Worm (Caenorhabditis elegans) whole organism, late embryonic: ENCODE data around the gene srbc-63.

Experiments
- C08G9.2 ChIP-seq: sonication (generic microtip); optimal IDR thresholded peaks from 2 replicates; lab custom pipeline; 2016; ENCODE audit warnings: mild to moderate bottlenecking, missing genetic modification characterization, moderate library complexity, missing compliant biosample characterization
- C38D4.7 ChIP-seq: fragments of 200-800 bp; sonication (Bioruptor generic); optimal IDR thresholded peaks from 2 replicates; lab custom pipeline; 2018; ENCODE audit warnings: mild to moderate bottlenecking, missing genetic modification characterization, moderate library complexity, missing compliant biosample characterization
- K02D7.2 ChIP-seq: sonication (generic microtip); optimal IDR thresholded peaks from 2 replicates; lab custom pipeline; 2017; ENCODE audit warnings: mild to moderate bottlenecking, missing genetic modification characterization, missing compliant biosample characterization
- ahr-1 ChIP-seq: sonication (generic microtip); optimal IDR thresholded peaks from 2 replicates; lab custom pipeline; 2016; ENCODE audit warnings: missing genetic modification characterization, missing compliant biosample characterization
- ceh-18 ChIP-seq: sonication (generic microtip); optimal IDR thresholded peaks from 2 replicates; lab custom pipeline; 2016; ENCODE audit warnings: missing genetic modification characterization, missing compliant biosample characterization
- ceh-19 ChIP-seq: fragments of 200-800 bp; sonication (Bioruptor generic); optimal IDR thresholded peaks from 2 replicates; lab custom pipeline; 2018; ENCODE audit warnings: mild to moderate bottlenecking, missing genetic modification characterization, missing compliant biosample characterization
- ceh-2 ChIP-seq: sonication (generic microtip); optimal IDR thresholded peaks from 2 replicates; lab custom pipeline; 2016; ENCODE audit warnings: missing genotype, missing genetic modification characterization, missing compliant biosample characterization
- ceh-30 ChIP-seq: fragments of 150-350 bp; optimal IDR thresholded peaks from 2 replicates; lab custom pipeline; 2014; ENCODE audit warnings: missing biosample characterization, missing genetic modification characterization
- ceh-31 ChIP-seq: sonication (generic microtip); optimal IDR thresholded peaks from 2 replicates; lab custom pipeline; 2016; ENCODE audit warnings: missing genetic modification characterization, missing compliant biosample characterization
- ceh-45 ChIP-seq: fragments of 200-800 bp; sonication (Bioruptor generic); IDR thresholded peaks from 2 replicates; pipeline ENCODE4 v1.3.6; 2022; ENCODE audit warnings: missing genetic modification reagents, missing genetic modification characterization, missing compliant biosample characterization
- che-1 ChIP-seq: sonication (generic microtip); optimal IDR thresholded peaks from 2 replicates; lab custom pipeline; 2016; ENCODE audit warnings: mild to moderate bottlenecking, missing genetic modification characterization, missing compliant biosample characterization
- dmd-4 ChIP-seq: sonication (generic microtip); optimal IDR thresholded peaks from 2 replicates; lab custom pipeline; 2016; ENCODE audit warnings: borderline replicate concordance, missing genetic modification characterization, missing compliant biosample characterization
- elt-2 ChIP-seq: sonication (generic microtip); optimal IDR thresholded peaks from 2 replicates; lab custom pipeline; 2016; ENCODE audit warnings: missing genetic modification reagents, missing genetic modification characterization, missing compliant biosample characterization
- elt-4 ChIP-seq: sonication (generic microtip); optimal IDR thresholded peaks from 2 replicates; lab custom pipeline; 2016; ENCODE audit warnings: missing genetic modification characterization, missing compliant biosample characterization
- gmeb-2 ChIP-seq: sonication (generic microtip); optimal IDR thresholded peaks from 2 replicates; lab custom pipeline; 2016; ENCODE audit warnings: missing genetic modification characterization, inconsistent platforms, missing compliant biosample characterization
- hlh-8 ChIP-seq: sonication (generic microtip); optimal IDR thresholded peaks from 2 replicates; lab custom pipeline; 2016; ENCODE audit warnings: missing genotype, missing genetic modification characterization, missing compliant biosample characterization
- lim-6 ChIP-seq: sonication (generic microtip); optimal IDR thresholded peaks from 2 replicates; lab custom pipeline; 2016; ENCODE audit warnings: missing genetic modification characterization, missing compliant biosample characterization
- nfya-1 ChIP-seq: sonication (generic microtip); optimal IDR thresholded peaks from 2 replicates; lab custom pipeline; 2017; ENCODE audit warnings: missing genetic modification characterization, mild to moderate bottlenecking, missing compliant biosample characterization, antibody characterized with exemption, moderate library complexity
- pag-3 ChIP-seq: sonication (generic microtip); optimal IDR thresholded peaks from 2 replicates; lab custom pipeline; 2016; ENCODE audit warnings: missing compliant biosample characterization, missing genetic modification characterization, borderline replicate concordance
- pat-9 ChIP-seq: fragments of 200-800 bp; sonication (Bioruptor generic); optimal IDR thresholded peaks from 2 replicates; lab custom pipeline; 2018; ENCODE audit warnings: mild to moderate bottlenecking, missing genetic modification characterization, moderate library complexity, missing compliant biosample characterization
- pax-1 ChIP-seq: fragments of 150-350 bp; optimal IDR thresholded peaks from 2 replicates; lab custom pipeline; 2014; ENCODE audit warnings: missing biosample characterization, missing genetic modification characterization
- pha-2 ChIP-seq: sonication (generic microtip); optimal IDR thresholded peaks from 2 replicates; lab custom pipeline; 2017; ENCODE audit warnings: mild to moderate bottlenecking, missing genetic modification characterization, missing compliant biosample characterization
- pqm-1 ChIP-seq: sonication (generic microtip); optimal IDR thresholded peaks from 2 replicates; lab custom pipeline; 2016; ENCODE audit warnings: missing genetic modification characterization, missing compliant biosample characterization
- pros-1 ChIP-seq: fragments of 150-350 bp; optimal IDR thresholded peaks from 2 replicates; lab custom pipeline; 2014; ENCODE audit warnings: missing biosample characterization, missing genetic modification reagents, missing genetic modification characterization
- ref-2 ChIP-seq: sonication (generic microtip); optimal IDR thresholded peaks from 2 replicates; lab custom pipeline; 2016; ENCODE audit warnings: missing genetic modification characterization, missing compliant biosample characterization
- sox-4 ChIP-seq: sonication (generic microtip); optimal IDR thresholded peaks from 2 replicates; lab custom pipeline; 2017; ENCODE audit warnings: mild to moderate bottlenecking, missing genetic modification characterization, inconsistent platforms, missing compliant biosample characterization
- syd-9 ChIP-seq: sonication (generic microtip); optimal IDR thresholded peaks from 2 replicates; lab custom pipeline; 2016; ENCODE audit warnings: mild to moderate bottlenecking, missing genetic modification characterization, moderate library complexity, missing compliant biosample characterization
- tbx-2 ChIP-seq: sonication (generic microtip); optimal IDR thresholded peaks from 2 replicates; lab custom pipeline; 2016; ENCODE audit warnings: missing genetic modification characterization, missing compliant biosample characterization
- tbx-7 ChIP-seq: sonication (generic microtip); optimal IDR thresholded peaks from 2 replicates; lab custom pipeline; 2016; ENCODE audit warnings: missing genotype, missing genetic modification characterization, missing compliant biosample characterization
- ttx-3 ChIP-seq: sonication (generic microtip); optimal IDR thresholded peaks from 2 replicates; lab custom pipeline; 2016; ENCODE audit warnings: missing genetic modification reagents, missing genetic modification characterization, missing compliant biosample characterization
- unc-42 ChIP-seq: sonication (generic microtip); optimal IDR thresholded peaks from 2 replicates; lab custom pipeline; 2016; ENCODE audit warnings: missing genotype, missing genetic modification characterization, missing compliant biosample characterization
- unc-55 ChIP-seq: sonication (generic microtip); optimal IDR thresholded peaks from 2 replicates; lab custom pipeline; 2017; ENCODE audit warnings: missing biosample characterization, missing genetic modification reagents, missing genetic modification characterization
- zip-5 ChIP-seq: sonication (generic microtip); optimal IDR thresholded peaks from 2 replicates; lab custom pipeline; 2016; ENCODE audit warnings: missing genetic modification characterization, missing compliant biosample characterization
- ztf-16 ChIP-seq: sonication (generic microtip); optimal IDR thresholded peaks from 2 replicates; lab custom pipeline; 2017; ENCODE audit warnings: missing genetic modification characterization, missing compliant biosample characterization

srbc-63 gene

DNA sequence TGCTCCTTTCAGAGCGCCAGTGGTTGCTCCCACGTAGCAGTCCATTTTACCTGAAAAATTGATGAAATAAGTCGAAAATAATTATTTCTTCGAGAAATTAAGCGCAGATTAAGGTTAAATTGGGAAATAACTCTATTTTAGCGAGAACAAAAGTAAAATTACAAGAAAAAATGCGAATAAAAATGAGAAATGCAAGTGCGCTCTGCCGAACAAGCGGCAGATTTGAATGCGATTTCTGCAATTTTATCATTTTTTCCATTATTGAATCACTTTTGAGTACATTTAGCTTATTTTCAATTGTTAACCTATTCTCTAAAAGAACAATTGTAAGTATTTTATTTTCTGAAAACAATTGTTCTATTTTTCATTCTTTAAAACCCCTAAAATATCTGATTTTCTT, 17.6 kb downstream of the srbc-63 start, which contains the start of gene T06E6.1:
TSS of gene T06E6.1 (minus strand) at position 56 of the 400 bp plus-strand sequence.
- TF ChIP-seq syd-9 (tag; lab: Kevin White, UChicago) (no peak), lim-6 (tag; lab: Kevin White, UChicago) (no peak), tbx-7 (no peak), ahr-1 (tag; lab: Kevin White, UChicago) (no peak), hlh-8 (no peak)

DNA sequence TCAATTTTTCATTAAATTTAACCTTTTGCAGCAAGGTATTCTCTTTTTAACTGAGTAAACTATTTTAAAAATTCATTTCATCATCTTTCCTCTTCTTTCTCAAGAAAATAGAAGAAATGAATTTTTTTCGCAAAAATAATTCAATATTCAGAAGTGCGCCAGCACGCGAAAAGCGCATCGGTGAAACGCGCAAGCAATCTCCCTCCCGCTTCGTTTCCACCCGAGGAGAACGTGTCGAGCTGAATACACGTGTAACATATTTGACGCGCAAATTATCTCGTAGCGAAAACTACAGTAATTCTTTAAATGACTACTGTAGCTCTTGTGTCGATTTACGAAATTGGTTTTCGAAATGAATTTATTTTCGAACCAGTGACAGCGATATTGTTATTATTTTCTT, 20.5 kb downstream of the srbc-63 start:
- TF ChIP-seq unc-42 (tag; lab: Kevin White, UChicago) (peak; percentile 17), ceh-45 (no peak)

DNA sequence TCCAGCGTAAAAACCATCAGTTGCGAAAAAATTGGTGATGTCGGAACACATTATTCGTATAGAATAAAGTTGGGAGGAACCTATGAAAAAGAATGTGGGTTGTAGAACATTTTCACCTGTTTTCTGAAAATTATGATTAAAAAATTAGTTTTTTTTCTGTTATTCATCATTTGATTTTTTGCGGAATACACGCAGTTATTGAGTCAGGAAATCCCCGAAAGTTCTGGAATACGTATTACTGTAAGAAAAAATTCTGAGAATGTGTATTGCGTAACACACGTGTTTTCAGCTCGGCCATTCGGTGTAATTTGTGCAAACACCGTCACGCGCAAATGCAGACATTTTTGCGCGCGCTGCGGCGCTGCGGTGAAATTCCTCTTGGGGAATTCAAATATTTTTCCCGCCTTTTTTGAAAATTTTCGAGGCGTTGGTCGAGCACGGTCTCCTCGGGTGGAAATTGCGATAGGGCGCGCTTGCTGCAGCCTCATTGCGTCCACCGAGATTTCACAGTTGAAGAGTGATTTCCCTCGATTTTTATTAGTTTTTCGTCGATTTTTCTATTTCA, 23.6 kb downstream of the srbc-63 start, which contains the start of gene srh-170:
TSS of gene srh-170 (minus strand) at position 51 of the 565 bp plus-strand sequence.
- TF ChIP-seq tbx-2 (no peak), syd-9 (tag; lab: Kevin White, UChicago) (no peak), elt-2 (tag; lab: Kevin White, UChicago) (peak; percentile 7), zip-5 (tag; lab: Kevin White, UChicago) (no peak), ceh-18 (tag; lab: Kevin White, UChicago) (no peak)

DNA sequence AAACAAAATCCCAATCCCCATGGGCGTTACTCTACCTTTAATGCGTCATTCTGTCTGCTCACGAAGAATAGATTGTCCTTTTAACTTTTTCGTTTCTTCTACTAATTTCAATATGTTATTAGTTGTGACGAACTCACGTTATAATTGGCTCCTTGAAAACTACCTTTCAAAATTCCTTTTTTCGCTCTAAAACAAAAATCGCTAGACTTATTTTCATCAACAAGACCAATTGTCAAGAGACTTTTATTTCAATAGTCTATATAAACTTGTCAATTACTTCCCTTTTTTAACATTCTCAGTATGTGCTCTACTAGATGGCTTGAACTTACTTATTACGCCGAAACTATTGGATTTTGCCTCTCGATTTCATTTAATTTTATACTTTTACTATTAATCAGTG, 27.8 kb downstream of the srbc-63 start, which contains the start of gene str-102:
TSS of gene str-102 (plus strand) at position 301 of the 400 bp plus-strand sequence.
- TF ChIP-seq pax-1 (tag; lab: Kevin White, UChicago) (no peak), elt-4 (no peak), ceh-18 (tag; lab: Kevin White, UChicago) (no peak), unc-42 (tag; lab: Kevin White, UChicago) (no peak), ref-2 (tag; lab: Kevin White, UChicago) (no peak), unc-55 (GFP tag; lab: Kevin White, UChicago) (no peak), sox-4 (tag; lab: Kevin White, UChicago) (no peak), pqm-1 (no peak), ztf-16 (no peak), ttx-3 (tag; lab: Kevin White, UChicago) (no peak), elt-2 (tag; lab: Kevin White, UChicago) (no peak), ceh-19 (GFP tag; lab: Kevin White, UChicago) (no peak), nfya-1 (no peak), pros-1 (tag; lab: Kevin White, UChicago) (no peak), gmeb-2 (tag; lab: Kevin White, UChicago) (no peak), ceh-2 (no peak), K02D7.2 (tag; lab: Kevin White, UChicago) (no peak)

DNA sequence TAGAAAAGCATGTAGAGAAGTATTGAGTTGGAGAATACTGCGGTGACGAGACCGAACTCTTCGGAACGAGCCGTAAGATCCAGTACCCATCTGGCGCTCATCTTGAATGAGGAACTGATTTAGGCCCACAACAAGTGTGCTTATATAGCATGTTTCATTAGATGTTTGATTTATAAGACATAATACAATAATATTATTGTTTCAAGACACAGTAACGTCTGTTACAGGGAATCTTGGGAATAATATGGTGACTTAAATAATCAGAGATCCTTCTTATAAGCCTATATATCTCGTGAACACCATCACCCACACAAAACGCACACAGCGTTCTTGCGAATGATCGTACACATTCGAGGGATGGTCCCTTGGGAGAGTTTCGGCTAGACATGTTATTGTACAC, 28.8 kb downstream of the srbc-63 start, which contains the start of gene str-88:
TSS of gene str-88 (minus strand) at position 101 of the 400 bp plus-strand sequence.
- TF ChIP-seq pat-9 (tag; lab: Kevin White, UChicago) (no peak), ceh-30 (tag; lab: Kevin White, UChicago) (no peak), pha-2 (tag; lab: Kevin White, UChicago) (no peak), unc-55 (GFP tag; lab: Kevin White, UChicago) (no peak), C38D4.7 (GFP tag; lab: Kevin White, UChicago) (no peak), pag-3 (tag; lab: Kevin White, UChicago) (no peak), tbx-2 (no peak), C08G9.2 (no peak), ceh-18 (tag; lab: Kevin White, UChicago) (no peak), che-1 (tag; lab: Kevin White, UChicago) (no peak), pros-1 (tag; lab: Kevin White, UChicago) (no peak), dmd-4 (no peak), ceh-31 (tag; lab: Kevin White, UChicago) (no peak), ztf-16 (no peak), ceh-19 (GFP tag; lab: Kevin White, UChicago) (no peak)
